Fruit fly (Drosophila melanogaster) whole organism, pupa: Measurements from ENCODE around the gene Clc.
A peak's percentile ranks its signal among the peaks of the same experiment; 100 is the strongest.

Experiments
- CG10348 ChIP-seq: fragments of 200-800 bp; sonication (Bioruptor generic); IDR thresholded peaks from 2 replicates; pipeline ENCODE4 v1.3.6; 2022; ENCODE audit warnings: missing biosample characterization, missing genetic modification characterization
- CG12605 ChIP-seq: fragments of 200-800 bp; sonication (Bioruptor generic); IDR thresholded peaks from 2 replicates; pipeline ENCODE4 v1.3.6; 2022; ENCODE audit warnings: missing biosample characterization, missing genetic modification characterization
- CG13204 ChIP-seq: fragments of 200-800 bp; sonication (Bioruptor generic); optimal IDR thresholded peaks from 2 replicates; lab custom pipeline; 2018; ENCODE audit warnings: missing biosample characterization, mild to moderate bottlenecking, missing genetic modification characterization, moderate library complexity
- CG14655 ChIP-seq: fragments of 200-800 bp; sonication (Bioruptor generic); optimal IDR thresholded peaks from 3 replicates; lab custom pipeline; 2017; ENCODE audit warnings: mild to moderate bottlenecking, missing biosample characterization, missing genetic modification reagents, missing genetic modification characterization
- CG15710 ChIP-seq: fragments of 200-800 bp; sonication (Bioruptor generic); optimal IDR thresholded peaks from 2 replicates; lab custom pipeline; 2018; ENCODE audit warnings: missing biosample characterization, mild to moderate bottlenecking, missing genetic modification characterization, moderate library complexity
- CG17806 ChIP-seq: fragments of 200-800 bp; sonication (Bioruptor generic); optimal IDR thresholded peaks from 2 replicates; lab custom pipeline; 2018; ENCODE audit warnings: missing biosample characterization, mild to moderate bottlenecking, missing genetic modification characterization, moderate library complexity
- CG32121 ChIP-seq: fragments of 200-800 bp; sonication (Bioruptor generic); IDR thresholded peaks from 2 replicates; pipeline ENCODE4 v1.3.6; 2022; ENCODE audit warnings: missing biosample characterization, missing genetic modification characterization
- CG34367 ChIP-seq: fragments of 200-800 bp; sonication (Bioruptor generic); optimal IDR thresholded peaks from 2 replicates; lab custom pipeline; 2018; ENCODE audit warnings: missing biosample characterization, mild to moderate bottlenecking, missing genetic modification characterization
- CG4496 ChIP-seq: fragments of 200-800 bp; sonication (Bioruptor generic); IDR thresholded peaks from 3 replicates; pipeline ENCODE4 v1.3.6; 2022; ENCODE audit warnings: missing biosample characterization, missing genetic modification characterization
- CG8159 ChIP-seq: fragments of 200-800 bp; sonication (Bioruptor generic); optimal IDR thresholded peaks from 3 replicates; lab custom pipeline; 2018; ENCODE audit warnings: missing biosample characterization, mild to moderate bottlenecking, missing genetic modification characterization, moderate library complexity
- CG8301 ChIP-seq: fragments of 200-800 bp; sonication (Bioruptor generic); optimal IDR thresholded peaks from 2 replicates; lab custom pipeline; 2018; ENCODE audit warnings: missing biosample characterization, mild to moderate bottlenecking, missing genetic modification characterization
- CG9948 ChIP-seq: fragments of 200-800 bp; sonication (Bioruptor generic); optimal IDR thresholded peaks from 2 replicates; lab custom pipeline; 2018; ENCODE audit warnings: missing biosample characterization, mild to moderate bottlenecking, missing genetic modification characterization, moderate library complexity
- D1 ChIP-seq: fragments of 200-800 bp; sonication (Bioruptor generic); optimal IDR thresholded peaks from 2 replicates; lab custom pipeline; 2018; ENCODE audit warnings: missing biosample characterization, mild to moderate bottlenecking, missing genetic modification characterization, moderate library complexity
- EcR ChIP-seq: fragments of 200-800 bp; sonication (Bioruptor generic); optimal IDR thresholded peaks from 3 replicates; lab custom pipeline; 2019; ENCODE audit warnings: missing biosample characterization, missing genetic modification characterization, mild to moderate bottlenecking, moderate library complexity, missing genetic modification reagents
- Ets98B ChIP-seq: fragments of 200-800 bp; sonication (Bioruptor generic); IDR thresholded peaks from 2 replicates; pipeline ENCODE4 v1.3.6; 2022; ENCODE audit warnings: missing biosample characterization, missing genetic modification characterization
- Pif1A ChIP-seq: fragments of 200-800 bp; sonication (Bioruptor generic); optimal IDR thresholded peaks from 3 replicates; lab custom pipeline; 2016; ENCODE audit warnings: missing biosample characterization, missing genetic modification characterization
- Pif1B ChIP-seq: fragments of 200-800 bp; sonication (Bioruptor generic); optimal IDR thresholded peaks from 3 replicates; lab custom pipeline; 2016; ENCODE audit warnings: missing biosample characterization, missing genetic modification characterization
- Snoo ChIP-seq: fragments of 200-800 bp; sonication (Bioruptor generic); optimal IDR thresholded peaks from 3 replicates; lab custom pipeline; 2017; ENCODE audit warnings: missing biosample characterization, mild to moderate bottlenecking, missing genetic modification characterization, inconsistent platforms
- fd96Ca ChIP-seq: fragments of 200-800 bp; sonication (Bioruptor generic); IDR thresholded peaks from 3 replicates; pipeline ENCODE4 v1.3.6; 2022; ENCODE audit warnings: missing biosample characterization, missing genetic modification characterization
- gl ChIP-seq: fragments of 200-800 bp; sonication (Bioruptor generic); optimal IDR thresholded peaks from 2 replicates; lab custom pipeline; 2018; ENCODE audit warnings: missing biosample characterization, mild to moderate bottlenecking, missing genetic modification characterization
- rn ChIP-seq: fragments of 200-800 bp; sonication (Bioruptor generic); IDR thresholded peaks from 2 replicates; pipeline ENCODE4 v1.3.6; 2022; ENCODE audit warnings: missing biosample characterization, missing genetic modification characterization

Clc gene

dm6 chr3L:20240753-20241152 is at the start of gene Clc:
TSS of gene Clc (plus strand) at chr3L:20241053.
- TF ChIP-seq CG9948 (tag; lab: Kevin White, UChicago) (no peak), CG15710 (tag; lab: Kevin White, UChicago) (no peak), EcR (GFP tag; lab: Kevin White, UChicago) (no peak), CG10348 (no peak), CG8159 (tag; lab: Kevin White, UChicago) (no peak), CG17806 (tag; lab: Kevin White, UChicago) (no peak), Snoo (tag; lab: Kevin White, UChicago) (no peak), CG14655 (GFP tag; lab: Kevin White, UChicago) (no peak), CG8301 (tag; lab: Kevin White, UChicago) (no peak), gl (tag; lab: Kevin White, UChicago) (no peak), CG4496 (GFP tag; lab: Robert Waterston, UW) (no peak), CG13204 (GFP tag; lab: Kevin White, UChicago) (no peak), CG32121 (GFP tag; lab: Robert Waterston, UW) (no peak), Pif1A (GFP tag; lab: Kevin White, UChicago) (no peak), CG12605 (no peak), fd96Ca (GFP tag; lab: Robert Waterston, UW) (no peak), rn (GFP tag; lab: Robert Waterston, UW) (no peak), CG34367 (tag; lab: Kevin White, UChicago) (no peak)
- TF ChIP-seq, all 21 proteins: peak for 0

- TF ChIP-seq EcR (GFP tag; lab: Kevin White, UChicago) (no peak), rn (GFP tag; lab: Robert Waterston, UW) (no peak), CG8301 (tag; lab: Kevin White, UChicago) (no peak), CG17806 (tag; lab: Kevin White, UChicago) (no peak), D1 (tag; lab: Kevin White, UChicago) (no peak), CG9948 (tag; lab: Kevin White, UChicago) (no peak), gl (tag; lab: Kevin White, UChicago) (no peak), Snoo (tag; lab: Kevin White, UChicago) (no peak), CG10348 (no peak), CG32121 (GFP tag; lab: Robert Waterston, UW) (no peak), CG14655 (GFP tag; lab: Kevin White, UChicago) (no peak), Ets98B (GFP tag; lab: Robert Waterston, UW) (no peak), Pif1A (GFP tag; lab: Kevin White, UChicago) (no peak), CG12605 (no peak), CG15710 (tag; lab: Kevin White, UChicago) (no peak), CG34367 (tag; lab: Kevin White, UChicago) (no peak), CG8159 (tag; lab: Kevin White, UChicago) (no peak), fd96Ca (GFP tag; lab: Robert Waterston, UW) (no peak), CG13204 (GFP tag; lab: Kevin White, UChicago) (no peak), Pif1B (no peak)
- TF ChIP-seq, all 21 proteins: peak for 0
Measured at dm6 chr3L:20191848-20192247, 49.0 kb upstream of the Clc start.

dm6 chr3L:20192872-20193747 is 47.7 kb upstream of the Clc start:
- TF ChIP-seq fd96Ca (GFP tag; lab: Robert Waterston, UW) (no peak), CG14655 (GFP tag; lab: Kevin White, UChicago) (peak; percentile 47), D1 (tag; lab: Kevin White, UChicago) (no peak), CG8159 (tag; lab: Kevin White, UChicago) (peak; percentile 16), CG4496 (GFP tag; lab: Robert Waterston, UW) (no peak), gl (tag; lab: Kevin White, UChicago) (no peak), Ets98B (GFP tag; lab: Robert Waterston, UW) (no peak), CG32121 (GFP tag; lab: Robert Waterston, UW) (no peak), CG15710 (tag; lab: Kevin White, UChicago) (peak; percentile 6), CG10348 (no peak), CG13204 (GFP tag; lab: Kevin White, UChicago) (no peak), Snoo (tag; lab: Kevin White, UChicago) (no peak), EcR (GFP tag; lab: Kevin White, UChicago) (no peak), CG9948 (tag; lab: Kevin White, UChicago) (no peak)

dm6 chr3L:20193748-20194058 is 47.1 kb upstream of the Clc start:
- TF ChIP-seq CG17806 (tag; lab: Kevin White, UChicago): no peak
- no peak for TF ChIP-seq CG8159 (tag; lab: Kevin White, UChicago)

- TF ChIP-seq gl (tag; lab: Kevin White, UChicago) (no peak), CG9948 (tag; lab: Kevin White, UChicago) (peak; percentile 54), CG8301 (tag; lab: Kevin White, UChicago) (peak; percentile 56), CG10348 (no peak), CG13204 (GFP tag; lab: Kevin White, UChicago) (no peak), CG15710 (tag; lab: Kevin White, UChicago) (peak; percentile 57), Ets98B (GFP tag; lab: Robert Waterston, UW) (peak; percentile 67), CG34367 (tag; lab: Kevin White, UChicago) (peak; percentile 58), CG32121 (GFP tag; lab: Robert Waterston, UW) (peak; percentile 59; the same call in 1 of the 2 replicates), CG4496 (GFP tag; lab: Robert Waterston, UW) (peak; percentile 78), Snoo (tag; lab: Kevin White, UChicago) (peak; percentile 55), CG8159 (tag; lab: Kevin White, UChicago) (peak; percentile 40), Pif1B (peak; percentile 60), CG17806 (tag; lab: Kevin White, UChicago) (peak; percentile 64), fd96Ca (GFP tag; lab: Robert Waterston, UW) (peak; percentile 72; the same call in 2 of the 3 replicates), CG12605 (no peak), EcR (GFP tag; lab: Kevin White, UChicago) (no peak), CG14655 (GFP tag; lab: Kevin White, UChicago) (peak; percentile 71), rn (GFP tag; lab: Robert Waterston, UW) (no peak), D1 (tag; lab: Kevin White, UChicago) (no peak), Pif1A (GFP tag; lab: Kevin White, UChicago) (peak; percentile 51)
Measured at dm6 chr3L:20194731-20195130, 46.1 kb upstream of the Clc start.
